Worm (Caenorhabditis elegans): ENCODE measurements around the gene ppat-1.

ce11 chrIII:4708909-4709308 is 19.8 kb downstream of the ppat-1 start, which contains the start of gene T04A8.18:
- TF ChIP-seq lin-13 (tag; optimal IDR thresholded peaks at IDR 0.05) (no peak), lsy-2 (tag; optimal IDR thresholded peaks at IDR 0.05) (no peak), mep-1 (tag; optimal IDR thresholded peaks at IDR 0.05) (no peak), nhr-237 (tag; optimal IDR thresholded peaks at IDR 0.05) (no peak)

Data from whole organism, mixed stage, embryonic.